Worm (Caenorhabditis elegans): ENCODE results near the gene srw-3.

- TF ChIP-seq ceh-27 (GFP tag; optimal IDR thresholded peaks at IDR 0.05) (no peak), pha-4 (tag; optimal IDR thresholded peaks at IDR 0.05) (no peak), hsf-1 (GFP tag; IDR thresholded peaks at IDR 0.05) (no peak), unc-62 (GFP tag; optimal IDR thresholded peaks at IDR 0.05) (no peak), unc-130 (GFP tag; optimal IDR thresholded peaks at IDR 0.05) (no peak), ama-1 (optimal IDR thresholded peaks at IDR 0.05) (no peak), ama-1 (GFP tag; optimal IDR thresholded peaks at IDR 0.05) (no peak), ceh-58 (GFP tag; IDR thresholded peaks at IDR 0.05) (no peak), B0336.3 (GFP tag; IDR thresholded peaks at IDR 0.05) (no peak)
Measured at ce11 chrV:7726202-7726601, 20.8 kb downstream of the srw-3 start.

Data from whole organism, young adult.